Worm (Caenorhabditis elegans) whole organism, L4 larva: Measurements from ENCODE around the gene dcr-1.

ENCODE experiments used
- daf-16 ChIP-seq, 3 experiments: sonication (generic microtip); optimal IDR thresholded peaks; 2 replicates each; lab custom pipeline; 2016 to 2017; ENCODE audit warnings: missing genetic modification characterization in 3 of 3, missing genetic modification reagents in 3 of 3, mild to moderate bottlenecking in 2 of 3, missing compliant biosample characterization in 2 of 3, missing biosample characterization in 1 of 3, moderate library complexity in 1 of 3
- dmd-8 ChIP-seq: fragments of 200-800 bp; sonication (Bioruptor generic); IDR thresholded peaks from 2 replicates; pipeline ENCODE4 v1.3.6; 2022; ENCODE audit warnings: missing genetic modification characterization, missing compliant biosample characterization
- mdl-1 ChIP-seq, 2 experiments: fragments of 150-350 bp in 1 of 2; sonication (generic microtip) in 1 of 2; optimal IDR thresholded peaks; 2 replicates each; lab custom pipeline; 2014 to 2017; ENCODE audit warnings: missing biosample characterization in 2 of 2, missing genetic modification characterization in 2 of 2
- mes-2 ChIP-seq: sonication (generic microtip); optimal IDR thresholded peaks from 2 replicates; lab custom pipeline; 2016; ENCODE audit warnings: missing genotype, mild to moderate bottlenecking, missing genetic modification characterization, missing compliant biosample characterization; ENCODE audit not compliant: poor library complexity, severe bottlenecking
- mxl-2 ChIP-seq: fragments of 200-800 bp; sonication (Bioruptor generic); conservative IDR thresholded peaks from 2 replicates; pipeline ENCODE4 v1.3.6; 2022; ENCODE audit warnings: missing genetic modification reagents, missing genetic modification characterization, missing compliant biosample characterization
- pha-4 ChIP-seq, 2 experiments: fragments of 150-350 bp in 1 of 2; fragments of 200-800 bp in 1 of 2; sonication (Bioruptor generic) in 1 of 2; IDR thresholded peaks in 1 of 2; optimal IDR thresholded peaks in 1 of 2; 2 replicates each; pipeline versions ENCODE4 v1.3.6 to Lab custom; 2014 to 2022; ENCODE audit warnings: missing genetic modification characterization in 2 of 2, missing genetic modification reagents in 2 of 2, missing biosample characterization in 1 of 2, missing compliant biosample characterization in 1 of 2

ce11 chrIII:8125234-8125633, 45.2 kb upstream of the dcr-1 start:
- peak in 1 of 2 experiments; percentile 39 for TF ChIP-seq mdl-1 (tag; optimal IDR thresholded peaks at IDR 0.05; lab: Kevin White, UChicago)
- TF ChIP-seq mes-2 (tag; lab: Kevin White, UChicago) = peak; percentile 73
- no peak for TF ChIP-seq daf-16 (GFP tag; optimal IDR thresholded peaks at IDR 0.05; lab: Kevin White, UChicago)
- TF ChIP-seq daf-16 (tag; optimal IDR thresholded peaks at IDR 0.05; lab: Kevin White, UChicago) = peak; percentile 59
- no peak for TF ChIP-seq pha-4 (GFP tag; IDR thresholded peaks at IDR 0.05; lab: Robert Waterston, UW)
- no peak for TF ChIP-seq pha-4 (tag; optimal IDR thresholded peaks at IDR 0.05; lab: Kevin White, UChicago)
- TF ChIP-seq dmd-8 (GFP tag; lab: Robert Waterston, UW) = no peak
- TF ChIP-seq mxl-2 (GFP tag; lab: Robert Waterston, UW) = no peak
